Fruit fly (Drosophila melanogaster) whole organism: ENCODE measurements around the gene H.

Experiments used
- CG8478 ChIP-seq: fragments of >200 bp; optimal IDR thresholded peaks from 2 replicates; lab custom pipeline; 2018; ENCODE audit warnings: inconsistent platforms
- Dll ChIP-seq: fragments of >200 bp; optimal IDR thresholded peaks from 2 replicates; lab custom pipeline; 2017
- EcR ChIP-seq, 2 experiments: fragments of >200 bp; optimal IDR thresholded peaks; 2 replicates each; lab custom pipeline; 2017; ENCODE audit warnings: missing biosample characterization in 2 of 2, missing genetic modification characterization in 2 of 2, missing genetic modification reagents in 2 of 2
- pan ChIP-seq: fragments of >200 bp; optimal IDR thresholded peaks from 2 replicates; lab custom pipeline; 2017
- psq ChIP-seq: fragments of >200 bp; optimal IDR thresholded peaks from 2 replicates; lab custom pipeline; 2017
- usp ChIP-seq: fragments of >200 bp; optimal IDR thresholded peaks from 2 replicates; lab custom pipeline; 2017; ENCODE audit warnings: missing biosample characterization, missing genetic modification characterization, mixed read lengths

H gene

dm6 chr3R:20594194-20595144 lies 27.3 kb upstream of the H start:
- TF ChIP-seq usp, result no peak
- TF ChIP-seq EcR (GFP tag; optimal IDR thresholded peaks at IDR 0.05; lab: Kevin White, UChicago), result no peak
- no peak for TF ChIP-seq CG8478 (lab: Kevin White, UChicago)
- TF ChIP-seq pan (lab: Kevin White, UChicago), result no peak
- TF ChIP-seq psq (lab: Kevin White, UChicago), result no peak
- no peak for TF ChIP-seq Dll (lab: Kevin White, UChicago)

dm6 chr3R:20595145-20595812 lies 26.5 kb upstream of the H start:
- no peak for TF ChIP-seq Dll (lab: Kevin White, UChicago)
- TF ChIP-seq usp, result no peak
- TF ChIP-seq pan (lab: Kevin White, UChicago), result no peak
- TF ChIP-seq CG8478 (lab: Kevin White, UChicago), result no peak
- TF ChIP-seq psq (lab: Kevin White, UChicago), result no peak
- TF ChIP-seq EcR (GFP tag; optimal IDR thresholded peaks at IDR 0.05; lab: Kevin White, UChicago), result no peak

- no peak for TF ChIP-seq EcR (GFP tag; optimal IDR thresholded peaks at IDR 0.05; lab: Kevin White, UChicago)
- no peak for TF ChIP-seq CG8478 (lab: Kevin White, UChicago)
- TF ChIP-seq pan (lab: Kevin White, UChicago), result no peak
- TF ChIP-seq usp, result no peak
- no peak for TF ChIP-seq psq (lab: Kevin White, UChicago)
- no peak for TF ChIP-seq Dll (lab: Kevin White, UChicago)
Observed at dm6 chr3R:20595901-20596300, 25.8 kb upstream of the H start.

dm6 chr3R:20596337-20596962 lies 25.3 kb upstream of the H start:
- no peak for TF ChIP-seq Dll (lab: Kevin White, UChicago)
- TF ChIP-seq EcR (GFP tag; optimal IDR thresholded peaks at IDR 0.05; lab: Kevin White, UChicago), result no peak
- no peak for TF ChIP-seq usp
- no peak for TF ChIP-seq pan (lab: Kevin White, UChicago)
- no peak for TF ChIP-seq CG8478 (lab: Kevin White, UChicago)
- TF ChIP-seq psq (lab: Kevin White, UChicago), result no peak

dm6 chr3R:20597407-20598325 lies 24.1 kb upstream of the H start:
- TF ChIP-seq psq (lab: Kevin White, UChicago) (no peak), pan (lab: Kevin White, UChicago) (no peak), usp (no peak), EcR (GFP tag; optimal IDR thresholded peaks at IDR 0.05; lab: Kevin White, UChicago) (no peak), CG8478 (lab: Kevin White, UChicago) (no peak)

- TF ChIP-seq pan (lab: Kevin White, UChicago) (no peak), psq (lab: Kevin White, UChicago) (no peak), usp (no peak)
Observed at dm6 chr3R:20600109-20600508, 21.6 kb upstream of the H start.

dm6 chr3R:20602599-20602998 lies 19.1 kb upstream of the H start:
- TF ChIP-seq usp (no peak), CG8478 (lab: Kevin White, UChicago) (no peak), EcR (GFP tag; optimal IDR thresholded peaks at IDR 0.05; lab: Kevin White, UChicago) (no peak), psq (lab: Kevin White, UChicago) (no peak), pan (lab: Kevin White, UChicago) (no peak), Dll (lab: Kevin White, UChicago) (no peak)

dm6 chr3R:20604078-20604477 lies 17.7 kb upstream of the H start:
- TF ChIP-seq Dll (lab: Kevin White, UChicago) (no peak), EcR (GFP tag; optimal IDR thresholded peaks at IDR 0.05; lab: Kevin White, UChicago) (no peak), usp (no peak), psq (lab: Kevin White, UChicago) (no peak), CG8478 (lab: Kevin White, UChicago) (no peak), pan (lab: Kevin White, UChicago) (no peak)

dm6 chr3R:20605078-20605477 lies 16.7 kb upstream of the H start:
- no peak for TF ChIP-seq EcR (GFP tag; optimal IDR thresholded peaks at IDR 0.05; lab: Kevin White, UChicago)
- no peak for TF ChIP-seq usp
- no peak for TF ChIP-seq pan (lab: Kevin White, UChicago)
- TF ChIP-seq psq (lab: Kevin White, UChicago), result no peak
- TF ChIP-seq CG8478 (lab: Kevin White, UChicago), result no peak
- TF ChIP-seq Dll (lab: Kevin White, UChicago), result no peak

- TF ChIP-seq psq (lab: Kevin White, UChicago), result no peak
- no peak for TF ChIP-seq Dll (lab: Kevin White, UChicago)
- no peak for TF ChIP-seq CG8478 (lab: Kevin White, UChicago)
- no peak for TF ChIP-seq usp
- no peak for TF ChIP-seq pan (lab: Kevin White, UChicago)
- TF ChIP-seq EcR (GFP tag; optimal IDR thresholded peaks at IDR 0.05; lab: Kevin White, UChicago), result no peak
Observed at dm6 chr3R:20605562-20606155, 16.1 kb upstream of the H start.
